Worm (Caenorhabditis elegans): Measurements from ENCODE around the gene H12D21.5.
"Not testable (repeated sequence)": the region's sequence is repeated elsewhere in the genome, so short reads cannot be mapped to it uniquely, and the experiment has no call there.

Gene H12D21.5

DNA sequence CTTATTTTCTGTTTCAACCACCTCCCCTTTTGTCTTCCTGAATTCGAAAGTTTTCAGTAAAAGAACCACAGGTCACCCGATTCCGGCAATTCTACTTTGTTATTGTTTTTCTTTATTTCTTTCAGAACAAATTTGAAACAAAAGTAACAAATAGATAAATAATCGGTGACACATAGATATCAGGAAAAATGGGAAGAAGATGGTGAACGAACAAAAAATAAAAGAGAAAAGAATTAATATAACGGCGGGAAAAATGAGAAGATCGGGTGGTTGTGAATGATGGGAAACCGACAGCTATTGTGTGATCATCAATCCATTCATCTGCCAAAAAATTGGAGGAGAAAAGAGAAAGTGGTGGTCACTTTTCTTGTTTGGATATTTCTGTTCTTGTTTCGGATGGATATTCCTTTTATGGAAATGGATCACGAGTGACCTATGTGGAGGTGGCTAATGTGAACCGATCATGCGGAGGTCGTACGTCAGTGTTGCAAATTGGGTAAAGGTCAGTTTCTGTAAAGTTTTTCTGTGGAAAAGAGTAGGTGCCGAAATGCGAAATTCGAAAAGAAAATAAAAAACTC lies 16.5 kb upstream of the H12D21.5 start:
- no peak for TF ChIP-seq unc-55 (GFP tag; optimal IDR thresholded peaks at IDR 0.05)
- peak; percentile 26 for TF ChIP-seq blmp-1 (tag; optimal IDR thresholded peaks at IDR 0.05; ENCODE audit: insufficient read depth)

DNA sequence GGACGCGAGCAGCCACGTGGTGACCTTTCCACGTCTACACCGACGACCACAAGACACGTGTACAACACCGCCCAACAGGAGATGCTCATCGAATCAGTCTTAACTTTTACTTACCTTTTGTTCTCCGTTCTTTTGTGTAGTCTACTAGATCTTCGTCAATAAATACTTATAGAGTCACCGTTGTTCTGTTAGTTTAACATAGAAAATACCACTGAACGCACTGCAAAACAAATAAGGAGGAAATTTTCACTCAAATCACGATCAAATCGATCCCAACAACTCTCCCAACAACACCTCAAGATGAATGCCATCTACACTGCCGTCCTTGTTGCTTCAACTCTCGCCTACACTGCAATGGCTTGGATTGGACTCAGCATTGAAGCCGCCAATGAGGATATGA lies 3.0 kb upstream of the H12D21.5 start, which contains the start of gene nspa-2:
nspa-2 (plus strand) TSS at position 301 of the 400 bp plus-strand sequence.
- not testable (repeated sequence) for TF ChIP-seq aly-2, nhr-11, alr-1 (tag; optimal IDR thresholded peaks at IDR 0.05)

DNA sequence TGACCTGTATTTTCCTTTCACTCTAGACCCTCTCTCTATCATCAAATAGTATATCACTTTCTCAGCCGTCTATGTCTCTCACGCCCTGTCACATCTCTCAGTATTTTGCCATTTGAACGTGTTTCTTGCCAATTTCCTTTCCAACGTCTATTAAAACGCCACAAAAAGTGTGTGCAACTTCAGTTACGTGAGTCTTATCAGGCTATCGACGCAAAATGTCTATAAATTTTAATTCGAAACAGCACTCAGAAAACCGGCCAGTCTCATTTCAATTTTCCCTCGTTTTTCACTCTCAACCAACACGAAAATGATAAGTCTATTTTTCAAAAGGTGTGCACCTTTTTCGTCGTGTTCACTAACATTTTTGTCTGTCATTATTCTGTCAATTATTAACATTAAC lies 1.8 kb downstream of the H12D21.5 start, which contains the start of gene mpst-3:
mpst-3 (plus strand) TSS at position 91 of the 400 bp plus-strand sequence.
- TF ChIP-seq fos-1 (tag; optimal IDR thresholded peaks at IDR 0.05) (peak; percentile 60), elt-1 (tag; optimal IDR thresholded peaks at IDR 0.05) (no peak), sma-9 (GFP tag; optimal IDR thresholded peaks at IDR 0.05) (peak; percentile 8), sma-9 (tag; optimal IDR thresholded peaks at IDR 0.05) (no peak), crh-2 (tag; optimal IDR thresholded peaks at IDR 0.05) (peak; percentile 16)

DNA sequence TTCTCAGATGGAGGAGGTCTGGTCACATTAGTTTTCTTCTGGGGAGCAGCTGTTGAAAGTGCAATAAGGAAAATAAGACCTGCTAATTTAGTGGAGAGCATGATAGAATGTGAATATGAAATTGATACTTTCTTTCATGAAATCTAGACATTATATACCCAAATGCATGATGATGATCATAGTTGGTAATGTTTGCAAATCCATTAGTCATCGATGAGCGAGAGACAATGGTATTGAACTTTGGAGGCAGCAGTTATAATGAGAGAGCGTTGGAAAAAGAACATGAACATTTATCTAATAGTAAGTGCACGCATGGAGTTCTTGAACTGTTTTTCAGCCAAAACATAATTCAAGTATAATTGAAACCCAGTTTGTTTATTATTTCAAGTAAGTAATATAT lies 3.9 kb downstream of the H12D21.5 start, which contains the start of gene H12D21.6:
H12D21.6 (minus strand) TSS at position 101 of the 400 bp plus-strand sequence.
- TF ChIP-seq sma-9 (GFP tag; optimal IDR thresholded peaks at IDR 0.05) (no peak), sma-9 (tag; optimal IDR thresholded peaks at IDR 0.05) (no peak), ama-1 (optimal IDR thresholded peaks at IDR 0.05) (no peak), aly-2 (tag; optimal IDR thresholded peaks at IDR 0.05) (no peak), C34F6.9 (tag; optimal IDR thresholded peaks at IDR 0.05) (no peak)

DNA sequence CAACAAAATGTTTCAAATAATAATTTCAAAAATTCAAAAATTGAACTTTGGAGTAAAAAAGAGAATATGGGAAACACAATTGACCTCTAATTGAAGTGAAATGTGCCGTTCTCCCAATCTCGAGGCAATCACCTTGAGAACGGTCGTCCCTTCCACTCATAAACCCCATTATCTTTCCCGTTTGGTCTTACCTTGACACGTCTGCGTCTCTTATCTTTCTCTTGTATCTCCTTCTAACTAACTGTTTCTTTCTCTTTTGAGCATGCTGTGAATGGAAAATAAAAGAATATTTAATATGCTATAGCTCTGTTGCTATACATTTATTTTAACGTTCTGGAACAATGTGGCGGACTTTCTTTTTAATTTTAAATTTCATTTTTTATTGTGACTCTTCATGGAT lies 5.7 kb downstream of the H12D21.5 start, which contains the start of gene H12D21.10:
H12D21.10 (plus strand) TSS at position 260 of the 400 bp plus-strand sequence.
- TF ChIP-seq nhr-23 (tag; optimal IDR thresholded peaks at IDR 0.05) = no peak

DNA sequence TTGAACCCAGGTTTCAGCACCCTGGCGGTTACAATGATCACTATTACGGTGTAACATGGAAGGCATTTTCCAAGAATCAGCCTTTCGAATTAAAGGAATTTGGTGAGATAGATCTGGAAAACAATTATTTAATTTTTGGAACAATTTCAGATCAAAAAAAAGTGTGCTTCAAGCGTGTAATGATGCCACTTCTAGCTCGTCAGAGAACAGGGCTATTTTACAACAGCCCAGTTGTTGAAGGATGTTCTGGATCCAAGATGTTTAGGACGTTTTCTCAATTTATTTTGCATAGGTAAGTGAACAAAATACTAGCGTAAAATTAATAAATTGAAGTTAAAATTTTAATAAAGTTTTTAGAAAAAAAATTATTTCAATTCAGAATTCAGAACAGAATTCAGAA lies 7.1 kb downstream of the H12D21.5 start:
- no peak for TF ChIP-seq lin-11 (tag; optimal IDR thresholded peaks at IDR 0.05)
- TF ChIP-seq lin-13 (GFP tag; optimal IDR thresholded peaks at IDR 0.05) = no peak
- TF ChIP-seq unc-39 (tag; optimal IDR thresholded peaks at IDR 0.05) = no peak
- TF ChIP-seq nhr-23 (tag; optimal IDR thresholded peaks at IDR 0.05) = no peak
- TF ChIP-seq sma-9 (GFP tag; optimal IDR thresholded peaks at IDR 0.05) = no peak
- TF ChIP-seq sma-9 (tag; optimal IDR thresholded peaks at IDR 0.05) = no peak
- TF ChIP-seq nhr-10 (tag; optimal IDR thresholded peaks at IDR 0.05) = no peak
- no peak for TF ChIP-seq nhr-12 (tag; optimal IDR thresholded peaks at IDR 0.05)
- no peak for TF ChIP-seq elt-1 (tag; optimal IDR thresholded peaks at IDR 0.05)
- TF ChIP-seq ztf-1 (GFP tag; conservative IDR thresholded peaks at IDR 0.05) = no peak
- TF ChIP-seq ztf-4 (tag; optimal IDR thresholded peaks at IDR 0.05) = no peak
- no peak for TF ChIP-seq zag-1 (tag; optimal IDR thresholded peaks at IDR 0.05)
- TF ChIP-seq ztf-11 (tag; optimal IDR thresholded peaks at IDR 0.05) = no peak
- TF ChIP-seq unc-55 (GFP tag; optimal IDR thresholded peaks at IDR 0.05) = no peak
- no peak for TF ChIP-seq nhr-77 (tag; optimal IDR thresholded peaks at IDR 0.05)
- TF ChIP-seq mbf-1 (tag; optimal IDR thresholded peaks at IDR 0.05) = no peak
- TF ChIP-seq Y55F3AM.14 (GFP tag; optimal IDR thresholded peaks at IDR 0.05) = no peak
- TF ChIP-seq sma-3 (GFP tag; optimal IDR thresholded peaks at IDR 0.05) = no peak
- no peak for TF ChIP-seq ama-1 (optimal IDR thresholded peaks at IDR 0.05)
- no peak for TF ChIP-seq ceh-82 (tag; optimal IDR thresholded peaks at IDR 0.05)

DNA sequence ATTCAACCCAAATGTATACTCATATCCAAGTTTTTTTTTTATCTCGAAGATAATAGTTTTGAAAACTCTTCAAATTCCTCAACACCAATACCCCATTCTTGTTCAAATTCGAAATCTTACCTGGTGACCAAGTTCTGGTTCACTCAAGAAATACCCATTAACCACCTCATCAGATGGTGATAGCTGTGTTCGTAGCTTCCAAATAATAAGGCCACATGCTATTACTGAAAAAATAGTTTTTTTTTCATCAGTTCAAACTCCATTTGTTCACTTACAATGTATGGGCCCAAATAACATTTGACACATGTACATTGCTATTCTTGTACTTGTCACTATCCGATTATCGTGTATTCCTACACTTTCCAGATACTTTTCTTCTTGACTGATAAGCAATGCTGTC lies 13.6 kb downstream of the H12D21.5 start:
- no peak for TF ChIP-seq C34F6.9 (tag; optimal IDR thresholded peaks at IDR 0.05)
- no peak for TF ChIP-seq mbf-1 (tag; optimal IDR thresholded peaks at IDR 0.05)
- TF ChIP-seq R02D3.7 (tag; optimal IDR thresholded peaks at IDR 0.05) = no peak
- no peak for TF ChIP-seq snpc-4 (tag; optimal IDR thresholded peaks at IDR 0.05)
- no peak for TF ChIP-seq ztf-11 (tag; optimal IDR thresholded peaks at IDR 0.05)
- TF ChIP-seq nhr-11 (tag; optimal IDR thresholded peaks at IDR 0.05) = no peak
- no peak for TF ChIP-seq nhr-6 (tag; optimal IDR thresholded peaks at IDR 0.05)
- TF ChIP-seq sem-4 (tag; optimal IDR thresholded peaks at IDR 0.05) = no peak
- TF ChIP-seq elt-1 (tag; optimal IDR thresholded peaks at IDR 0.05) = no peak
- no peak for TF ChIP-seq gmeb-1 (tag; optimal IDR thresholded peaks at IDR 0.05)
- TF ChIP-seq skn-1 (tag; optimal IDR thresholded peaks at IDR 0.05) = no peak
- TF ChIP-seq dmd-4 (tag; optimal IDR thresholded peaks at IDR 0.05) = no peak
- no peak for TF ChIP-seq lin-39 (tag; optimal IDR thresholded peaks at IDR 0.05)
- no peak for TF ChIP-seq nhr-129 (tag; optimal IDR thresholded peaks at IDR 0.05)
- TF ChIP-seq ceh-16 (tag; optimal IDR thresholded peaks at IDR 0.05) = no peak
- no peak for TF ChIP-seq F13H6.1 (tag; optimal IDR thresholded peaks at IDR 0.05)
- TF ChIP-seq lsy-2 (tag; optimal IDR thresholded peaks at IDR 0.05) = no peak
- TF ChIP-seq alr-1 (tag; optimal IDR thresholded peaks at IDR 0.05) = no peak
